Worm (Caenorhabditis elegans): ENCODE data around the gene fbxo-11.2.
A peak's percentile ranks its signal among the peaks of the same experiment; 100 is the strongest.

The fbxo-11.2 gene

DNA sequence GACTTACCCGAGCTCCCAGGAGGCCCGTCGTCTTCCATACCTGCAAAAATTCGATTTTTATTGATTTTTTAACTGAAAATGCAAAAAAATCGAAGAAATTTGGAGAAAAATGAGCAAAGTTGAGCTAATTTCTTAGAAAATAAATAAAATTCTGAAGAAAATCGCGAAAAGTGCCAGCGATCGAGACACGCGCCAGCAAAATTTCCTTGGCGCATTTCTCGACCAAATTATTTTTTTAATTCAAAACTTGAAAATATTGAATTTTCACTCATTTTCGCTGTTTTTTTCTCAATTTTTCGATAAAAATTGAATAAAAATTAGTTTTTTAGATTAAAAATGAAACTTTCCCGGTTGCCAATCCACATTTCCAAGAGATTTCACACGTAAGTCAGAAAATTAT is 15.9 kb downstream of the fbxo-11.2 start, which contains the start of the genes chin-1 and BE0003N10.1 (continued):
- TF ChIP-seq hpl-2 (GFP tag; optimal IDR thresholded peaks at IDR 0.05) (no peak), elt-2 (tag; optimal IDR thresholded peaks at IDR 0.05) (no peak), fkh-10 (GFP tag; optimal IDR thresholded peaks at IDR 0.05) (no peak), lin-35 (GFP tag; optimal IDR thresholded peaks at IDR 0.05) (peak; percentile 61 to 66), ama-1 (optimal IDR thresholded peaks at IDR 0.05) (no peak), hlh-4 (tag; optimal IDR thresholded peaks at IDR 0.05) (no peak), nhr-76 (tag; optimal IDR thresholded peaks at IDR 0.05) (no peak), sox-4 (tag; optimal IDR thresholded peaks at IDR 0.05) (no peak), lsy-2 (tag; optimal IDR thresholded peaks at IDR 0.05) (peak; percentile 70 to 76), snu-23 (GFP tag; optimal IDR thresholded peaks at IDR 0.05) (peak; percentile 65), Y116A8C.19 (tag; optimal IDR thresholded peaks at IDR 0.05; ENCODE audit: borderline replicate concordance) (no peak), ceh-88 (GFP tag; IDR thresholded peaks at IDR 0.05) (no peak), lin-13 (GFP tag; optimal IDR thresholded peaks at IDR 0.05) (peak; percentile 21), pag-3 (tag; optimal IDR thresholded peaks at IDR 0.05; ENCODE audit: borderline replicate concordance, insufficient read depth) (no peak), fkh-4 (tag; optimal IDR thresholded peaks at IDR 0.05; ENCODE audit: borderline replicate concordance) (no peak), nhr-237 (tag; optimal IDR thresholded peaks at IDR 0.05) (no peak), lir-3 (tag; optimal IDR thresholded peaks at IDR 0.05; ENCODE audit: poor library complexity) (no peak), isw-1 (GFP tag; IDR thresholded peaks at IDR 0.05) (peak; percentile 59), nhr-71 (tag; optimal IDR thresholded peaks at IDR 0.05) (peak; percentile 72), efl-1 (optimal IDR thresholded peaks at IDR 0.05) (peak; percentile 47 to 70), efl-1 (GFP tag; optimal IDR thresholded peaks at IDR 0.05 in 1 of 2) (peak; percentile 67 to 97), grh-1 (GFP tag; IDR thresholded peaks at IDR 0.05) (no peak), mep-1 (tag; optimal IDR thresholded peaks at IDR 0.05) (peak; percentile 85), ceh-8 (GFP tag; optimal IDR thresholded peaks at IDR 0.05) (no peak), tlp-1 (tag; optimal IDR thresholded peaks at IDR 0.05) (no peak), dpl-1 (GFP tag; optimal IDR thresholded peaks at IDR 0.05) (peak; percentile 47 to 74 (median 69)), pax-3 (tag; optimal IDR thresholded peaks at IDR 0.05) (no peak), nhr-11 (tag; optimal IDR thresholded peaks at IDR 0.05) (no peak), ceh-82 (tag; optimal IDR thresholded peaks at IDR 0.05) (peak; percentile 38 to 71 (median 41)), C04F5.9 (tag; optimal IDR thresholded peaks at IDR 0.05) (peak; percentile 27), ceh-63 (GFP tag; optimal IDR thresholded peaks at IDR 0.05) (no peak), aha-1 (tag; optimal IDR thresholded peaks at IDR 0.05) (no peak), unc-30 (tag; optimal IDR thresholded peaks at IDR 0.05) (no peak), unc-98 (GFP tag; IDR thresholded peaks at IDR 0.05) (no peak), unc-86 (tag; optimal IDR thresholded peaks at IDR 0.05) (no peak), nhr-28 (tag; optimal IDR thresholded peaks at IDR 0.05) (no peak), elt-3 (tag; optimal IDR thresholded peaks at IDR 0.05) (no peak), jun-1 (tag; optimal IDR thresholded peaks at IDR 0.05) (no peak), zag-1 (tag; optimal IDR thresholded peaks at IDR 0.05) (no peak)

DNA sequence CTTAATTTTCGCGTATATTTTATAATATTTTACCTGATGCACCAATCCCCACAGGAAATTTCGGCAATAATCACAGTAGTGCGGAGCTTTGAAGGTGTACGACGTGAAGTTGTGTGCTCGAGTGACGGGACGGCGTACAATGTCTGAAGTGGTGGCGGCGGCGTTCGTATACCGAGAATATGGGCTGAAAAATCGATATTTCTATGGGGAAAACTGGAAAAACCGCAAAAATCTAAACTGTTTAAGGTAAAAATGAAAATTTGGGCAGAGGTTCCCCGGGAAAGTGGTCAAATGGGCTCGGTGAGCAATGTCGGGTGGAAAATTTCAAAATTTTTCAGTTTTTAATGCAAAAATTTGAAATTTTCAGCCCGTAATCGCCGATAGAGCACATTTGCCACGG is 18.2 kb downstream of the fbxo-11.2 start:
- no peak for TF ChIP-seq ceh-88 (GFP tag; IDR thresholded peaks at IDR 0.05)
- TF ChIP-seq zip-4 (GFP tag; optimal IDR thresholded peaks at IDR 0.05), result no peak
- no peak for TF ChIP-seq nhr-84 (tag; optimal IDR thresholded peaks at IDR 0.05)
- TF ChIP-seq sup-37 (GFP tag; optimal IDR thresholded peaks at IDR 0.05), result no peak
- no peak for TF ChIP-seq efl-1 (optimal IDR thresholded peaks at IDR 0.05)
- TF ChIP-seq efl-1 (GFP tag; optimal IDR thresholded peaks at IDR 0.05 in 1 of 2), result peak in 1 of 2 experiments; percentile 88
- no peak for TF ChIP-seq rnt-1 (tag; optimal IDR thresholded peaks at IDR 0.05)

Data from whole organism, L1 larva.